Worm (Caenorhabditis elegans): ENCODE measurements around the gene srj-14.

srj-14 gene

DNA sequence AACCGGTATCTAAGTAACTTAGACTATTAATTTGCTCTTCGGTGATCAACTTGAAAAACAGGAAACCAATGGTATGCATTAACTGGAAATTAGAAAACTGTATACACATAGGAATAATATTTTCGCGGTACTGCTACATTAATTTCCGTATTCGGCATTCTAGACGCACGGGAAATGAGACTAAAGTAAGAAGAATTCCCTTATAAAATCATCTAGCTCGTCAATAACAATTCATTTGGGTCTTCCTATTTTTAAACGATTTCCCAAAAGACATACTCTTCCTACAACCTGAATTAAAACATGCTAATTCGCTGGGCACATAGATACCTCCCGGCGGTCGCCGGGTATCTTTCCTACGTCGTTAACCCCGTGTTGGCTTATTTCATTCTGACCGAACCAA lies 32.8 kb downstream of the srj-14 start, which contains the start of gene srj-13:
Gene srj-13 (plus strand): TSS at position 301 of the 400 bp plus-strand sequence.
- no peak for TF ChIP-seq unc-62 (GFP tag; optimal IDR thresholded peaks at IDR 0.05)

DNA sequence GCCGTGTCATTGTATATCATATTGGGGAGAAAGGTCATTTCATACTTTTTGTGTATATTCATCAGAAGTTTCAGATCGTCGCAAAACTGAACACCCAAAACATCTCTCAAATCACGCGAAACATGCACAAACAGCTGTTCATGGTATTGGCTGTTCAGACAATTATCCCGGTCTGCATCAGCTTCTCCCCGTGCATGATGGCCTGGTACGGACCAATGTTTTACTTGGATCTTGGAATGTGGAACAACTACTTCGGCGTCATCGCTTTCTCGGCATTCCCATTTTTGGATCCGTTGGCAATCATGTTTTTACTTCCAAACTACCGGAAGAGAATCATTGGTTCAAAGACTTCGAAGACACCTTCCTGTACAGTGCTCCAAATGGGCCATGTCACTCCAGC lies 34.0 kb downstream of the srj-14 start:
- TF ChIP-seq unc-62 (GFP tag; optimal IDR thresholded peaks at IDR 0.05), result no peak

- TF ChIP-seq unc-62 (GFP tag; optimal IDR thresholded peaks at IDR 0.05), result no peak
Measured at ce11 chrV:7408520-7408919, 39.0 kb downstream of the srj-14 start, which contains the start of gene srt-6. TSS of gene srt-6 (minus strand) at chrV:7408814.

ce11 chrV:7409599-7409998 lies 40.1 kb downstream of the srj-14 start, which contains the start of gene R13D7.2:
TSS of gene R13D7.2 (plus strand) at chrV:7409899.
- TF ChIP-seq unc-62 (GFP tag; optimal IDR thresholded peaks at IDR 0.05), result no peak

ce11 chrV:7411695-7412094 lies 42.2 kb downstream of the srj-14 start, which contains the start of gene str-41:
TSS of gene str-41 (plus strand) at chrV:7411995.
- TF ChIP-seq unc-62 (GFP tag; optimal IDR thresholded peaks at IDR 0.05), result no peak

ce11 chrV:7413107-7413774 lies 43.7 kb downstream of the srj-14 start, which contains the start of gene F18E3.11:
TSS of gene F18E3.11 (plus strand) at chrV:7413482.
- TF ChIP-seq unc-62 (GFP tag; optimal IDR thresholded peaks at IDR 0.05), result no peak

- no peak for TF ChIP-seq unc-62 (GFP tag; optimal IDR thresholded peaks at IDR 0.05)
Measured at ce11 chrV:7414909-7415308, 45.4 kb downstream of the srj-14 start, which contains the start of gene F18E3.12. TSS of gene F18E3.12 (plus strand) at chrV:7414985.

ce11 chrV:7415780-7416428 lies 46.4 kb downstream of the srj-14 start, which contains the start of gene F18E3.13:
TSS of gene F18E3.13 (plus strand) at chrV:7416164.
- TF ChIP-seq unc-62 (GFP tag; optimal IDR thresholded peaks at IDR 0.05), result no peak

DNA sequence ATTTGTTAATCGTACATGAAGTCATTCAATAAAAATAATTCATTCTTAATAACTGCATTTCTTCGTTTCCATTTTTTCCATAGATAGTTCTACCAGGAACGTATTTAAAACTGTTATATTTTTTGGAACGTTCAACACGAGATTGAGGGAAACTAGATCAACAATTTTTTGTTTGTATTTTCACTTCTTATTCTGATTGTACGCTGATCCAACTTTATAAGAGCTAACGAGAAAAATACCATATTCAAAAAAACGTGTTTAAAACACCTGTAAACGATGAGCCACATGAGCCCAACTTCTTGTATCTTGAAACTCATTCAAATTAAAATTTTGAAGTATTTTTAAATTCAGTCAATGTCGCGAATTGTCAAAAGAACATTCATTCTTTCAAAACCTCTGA lies 47.1 kb downstream of the srj-14 start:
- no peak for TF ChIP-seq unc-62 (GFP tag; optimal IDR thresholded peaks at IDR 0.05)

- no peak for TF ChIP-seq unc-62 (GFP tag; optimal IDR thresholded peaks at IDR 0.05)
Measured at ce11 chrV:7417018-7417716, 47.7 kb downstream of the srj-14 start, which contains the start of gene srw-67. TSS of gene srw-67 (plus strand) at chrV:7417660.

ce11 chrV:7420162-7420561 lies 50.7 kb downstream of the srj-14 start, which contains the start of gene srxa-4:
TSS of gene srxa-4 (plus strand) at chrV:7420462.
- no peak for TF ChIP-seq unc-62 (GFP tag; optimal IDR thresholded peaks at IDR 0.05)
